Worm (Caenorhabditis elegans): ENCODE data around the gene dhp-2.

- TF ChIP-seq ceh-16 (tag; optimal IDR thresholded peaks at IDR 0.05) (no peak), ZK546.5 (tag; optimal IDR thresholded peaks at IDR 0.05) (no peak), blmp-1 (tag; optimal IDR thresholded peaks at IDR 0.05; ENCODE audit: insufficient read depth) (no peak), mbf-1 (tag; optimal IDR thresholded peaks at IDR 0.05) (no peak), nhr-12 (tag; optimal IDR thresholded peaks at IDR 0.05) (no peak), ztf-11 (tag; optimal IDR thresholded peaks at IDR 0.05) (no peak)
These were observed 1.6 kb upstream of the dhp-2 start, which contains the start of gene C47E12.14 for ce11 chrIV:9976284-9976683.

Measured in whole organism, L2 larva.